Fruit fly (Drosophila melanogaster): ENCODE results near the gene AdamTS-B.

Gene AdamTS-B

DNA sequence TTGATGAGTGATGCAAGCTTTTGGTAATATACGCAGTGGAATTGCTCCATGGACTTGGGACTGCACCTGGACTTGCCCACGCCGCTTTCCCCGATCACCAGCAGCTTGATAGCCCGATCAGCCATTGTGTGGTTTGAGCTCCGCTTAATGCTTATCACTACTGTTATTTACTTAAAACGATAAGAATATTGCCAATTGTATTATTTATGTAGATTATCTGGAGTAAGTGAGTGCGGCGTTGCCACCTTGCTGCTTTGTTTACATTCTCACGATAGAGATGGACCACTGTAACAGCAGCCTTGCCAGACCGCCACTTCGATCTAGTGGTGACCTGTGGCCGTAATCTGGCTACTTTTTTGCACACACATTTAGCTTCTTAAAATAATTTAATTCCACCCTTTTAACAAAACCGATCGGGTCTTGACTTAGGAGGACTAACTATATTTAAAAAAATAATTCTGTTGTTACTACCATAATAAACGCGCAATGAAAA, 26.8 kb upstream of the AdamTS-B start, which contains the start of gene Rab18 (continued):
- TF ChIP-seq NFAT (GFP tag; IDR thresholded peaks at IDR 0.05) (peak; percentile 72), Dll (GFP tag; IDR thresholded peaks at IDR 0.05; ENCODE audit: partially characterized antibody) (no peak), Hr51 (GFP tag; optimal IDR thresholded peaks at IDR 0.05) (peak in 1 of 2 experiments; percentile 21), MTF-1 (GFP tag; optimal IDR thresholded peaks at IDR 0.05; ENCODE audit: borderline replicate concordance) (no peak), sens (GFP tag) (peak; percentile 82), CG12942 (GFP tag; optimal IDR thresholded peaks at IDR 0.05) (peak; percentile 1), inv (GFP tag; IDR thresholded peaks at IDR 0.05; ENCODE audit: partially characterized antibody) (peak; percentile 20; the same call in 1 of the 2 replicates), row (GFP tag; IDR thresholded peaks at IDR 0.05) (peak; percentile 86), Elba2 (GFP tag; optimal IDR thresholded peaks at IDR 0.05) (peak; percentile 69), tin (GFP tag; optimal IDR thresholded peaks at IDR 0.05) (peak; percentile 45), CG16813 (GFP tag; IDR thresholded peaks at IDR 0.05; ENCODE audit: partially characterized antibody) (peak; percentile 65), CG9817 (tag; optimal IDR thresholded peaks at IDR 0.05) (peak; percentile 40), amos (GFP tag; IDR thresholded peaks at IDR 0.05; ENCODE audit: partially characterized antibody) (peak; percentile 66), CG14441 (GFP tag; IDR thresholded peaks at IDR 0.05) (peak; percentile 37; the same call in 1 of the 2 replicates), CG13624 (GFP tag; optimal IDR thresholded peaks at IDR 0.05) (peak; percentile 34), CG14014 (GFP tag; IDR thresholded peaks at IDR 0.05) (no peak), CG7987 (GFP tag; optimal IDR thresholded peaks at IDR 0.05) (no peak), NC2α (GFP tag; optimal IDR thresholded peaks at IDR 0.05) (no peak), Hr3 (GFP tag; optimal IDR thresholded peaks at IDR 0.05) (peak; percentile 33), Dbx (GFP tag; IDR thresholded peaks at IDR 0.05) (peak; percentile 55; the same call in 1 of the 3 replicates), Hmr (GFP tag; optimal IDR thresholded peaks at IDR 0.05) (no peak), ranshi (GFP tag; IDR thresholded peaks at IDR 0.05) (peak; percentile 53; the same call in 1 of the 2 replicates), Mrtf (GFP tag; IDR thresholded peaks at IDR 0.05) (peak; percentile 15; the same call in 1 of the 3 replicates), CG4854 (GFP tag; optimal IDR thresholded peaks at IDR 0.05) (no peak), Bdp1 (GFP tag; optimal IDR thresholded peaks at IDR 0.05) (no peak), ac (GFP tag; optimal IDR thresholded peaks at IDR 0.05) (no peak), CG18262 (tag; optimal IDR thresholded peaks at IDR 0.05) (no peak), dmrt11E (tag; optimal IDR thresholded peaks at IDR 0.05) (no peak), CG5953 (GFP tag; IDR thresholded peaks at IDR 0.05) (no peak), CG13424 (tag; optimal IDR thresholded peaks at IDR 0.05) (no peak), Pdp1 (GFP tag; optimal IDR thresholded peaks at IDR 0.05) (peak; percentile 30 to 64), lilli (GFP tag; optimal IDR thresholded peaks at IDR 0.05) (peak; percentile 42), chm (GFP tag; IDR thresholded peaks at IDR 0.05) (0 out of 2 replicates have a peak, but pooled peaks have one; percentile 12), Rx (GFP tag; IDR thresholded peaks at IDR 0.05) (peak; percentile 7; the same call in 1 of the 2 replicates), CG2120 (GFP tag; optimal IDR thresholded peaks at IDR 0.05) (peak; percentile 46), grn (GFP tag; optimal IDR thresholded peaks at IDR 0.05) (peak; percentile 31), Ptx1 (GFP tag; IDR thresholded peaks at IDR 0.05) (peak; percentile 57), CG4820 (GFP tag; optimal IDR thresholded peaks at IDR 0.05) (no peak), esg (GFP tag; conservative IDR thresholded peaks at IDR 0.05) (no peak), tap (tag; optimal IDR thresholded peaks at IDR 0.05) (no peak), sna (GFP tag; IDR thresholded peaks at IDR 0.05; ENCODE audit: partially characterized antibody) (no peak), nau (GFP tag; optimal IDR thresholded peaks at IDR 0.05) (no peak), Sin3A (optimal IDR thresholded peaks at IDR 0.05) (peak; percentile 3), tgo (GFP tag; IDR thresholded peaks at IDR 0.05) (0 out of 3 replicates have a peak, but pooled peaks have one; percentile 23), CHES-1-like (GFP tag; optimal IDR thresholded peaks at IDR 0.05) (peak; percentile 37), CG8765 (GFP tag; IDR thresholded peaks at IDR 0.05) (0 out of 2 replicates have a peak, but pooled peaks have one; percentile 21), CG12155 (GFP tag; optimal IDR thresholded peaks at IDR 0.05) (peak; percentile 34), trem (tag; optimal IDR thresholded peaks at IDR 0.05) (peak; percentile 8), CG10654 (GFP tag; optimal IDR thresholded peaks at IDR 0.05) (peak; percentile 18), Scr (GFP tag; IDR thresholded peaks at IDR 0.05; ENCODE audit: partially characterized antibody) (peak; percentile 37)
